Worm (Caenorhabditis elegans) whole organism, L4 larva: ENCODE data around the gene ins-20.
A peak's percentile ranks its signal among the peaks of the same experiment; 100 is the strongest.

ENCODE experiments used
- D1046.2 ChIP-seq: fragments of 200-800 bp; sonication (Bioruptor generic); IDR thresholded peaks from 2 replicates; pipeline ENCODE4 v1.3.6; 2022; ENCODE audit warnings: missing genetic modification characterization, missing compliant biosample characterization
- F37D6.2 ChIP-seq: sonication (generic microtip); optimal IDR thresholded peaks from 2 replicates; lab custom pipeline; 2016; ENCODE audit warnings: mild to moderate bottlenecking, missing genetic modification characterization, missing compliant biosample characterization
- R02D3.7 ChIP-seq: fragments of 150-350 bp; sonication (generic microtip); optimal IDR thresholded peaks from 3 replicates; lab custom pipeline; 2014; ENCODE audit warnings: missing biosample characterization, missing genetic modification characterization
- T20F7.1 ChIP-seq: fragments of 200-800 bp; sonication (Bioruptor generic); optimal IDR thresholded peaks from 2 replicates; lab custom pipeline; 2018; ENCODE audit warnings: mild to moderate bottlenecking, missing genetic modification characterization, missing compliant biosample characterization
- Y5F2A.4 ChIP-seq: fragments of 200-800 bp; sonication (Bioruptor generic); optimal IDR thresholded peaks from 2 replicates; lab custom pipeline; 2018; ENCODE audit warnings: mild to moderate bottlenecking, missing genetic modification characterization, missing compliant biosample characterization
- Y75B8A.6 ChIP-seq: fragments of 200-800 bp; sonication (Bioruptor generic); IDR thresholded peaks from 2 replicates; pipeline ENCODE4 v1.3.6; 2022; ENCODE audit warnings: missing genetic modification reagents, missing genetic modification characterization, missing compliant biosample characterization
- ZK546.5 ChIP-seq, 2 experiments: sonication (generic microtip); optimal IDR thresholded peaks; 2 replicates each; lab custom pipeline; 2017; ENCODE audit warnings: missing biosample characterization in 2 of 2, missing genetic modification characterization in 2 of 2
- aha-1 ChIP-seq: fragments of 150-350 bp; peaks from one replicate; lab custom pipeline; 2014; ENCODE audit warnings: missing biosample characterization, missing genetic modification characterization
- arid-1 ChIP-seq: fragments of 200-800 bp; sonication (Bioruptor generic); conservative IDR thresholded peaks from 2 replicates; pipeline ENCODE4 v1.3.6; 2022; ENCODE audit warnings: missing genetic modification reagents, missing genetic modification characterization, missing compliant biosample characterization
- ceh-20 ChIP-seq: fragments of 200-800 bp; sonication (Bioruptor generic); IDR thresholded peaks from 2 replicates; pipeline ENCODE4 v1.3.6; 2022; ENCODE audit warnings: missing genetic modification reagents, missing genetic modification characterization, missing compliant biosample characterization
- ceh-32 ChIP-seq: sonication (generic microtip); optimal IDR thresholded peaks from 2 replicates; lab custom pipeline; 2016; ENCODE audit warnings: mild to moderate bottlenecking, missing genetic modification characterization, missing compliant biosample characterization; ENCODE audit not compliant: poor library complexity
- daf-12 ChIP-seq: fragments of 150-350 bp; optimal IDR thresholded peaks from 2 replicates; lab custom pipeline; 2014; ENCODE audit warnings: missing biosample characterization, missing genetic modification reagents, missing genetic modification characterization
- daf-16 ChIP-seq, 3 experiments: sonication (generic microtip); optimal IDR thresholded peaks; 2 replicates each; lab custom pipeline; 2016 to 2017; ENCODE audit warnings: missing genetic modification characterization in 3 of 3, missing genetic modification reagents in 3 of 3, mild to moderate bottlenecking in 2 of 3, missing compliant biosample characterization in 2 of 3, missing biosample characterization in 1 of 3, moderate library complexity in 1 of 3
- dmd-6 ChIP-seq: fragments of 200-800 bp; sonication (Bioruptor generic); IDR thresholded peaks from 2 replicates; pipeline ENCODE4 v1.3.6; 2022; ENCODE audit warnings: missing genetic modification reagents, missing genetic modification characterization, missing compliant biosample characterization
- dmd-8 ChIP-seq: fragments of 200-800 bp; sonication (Bioruptor generic); IDR thresholded peaks from 2 replicates; pipeline ENCODE4 v1.3.6; 2022; ENCODE audit warnings: missing genetic modification characterization, missing compliant biosample characterization
- dve-1 ChIP-seq: sonication (generic microtip); optimal IDR thresholded peaks from 2 replicates; lab custom pipeline; 2017; ENCODE audit warnings: antibody characterized with exemption, mild to moderate bottlenecking, missing genetic modification characterization, missing compliant biosample characterization; ENCODE audit not compliant: insufficient read depth
- egl-43 ChIP-seq: fragments of 200-800 bp; sonication (Bioruptor generic); IDR thresholded peaks from 2 replicates; pipeline ENCODE4 v1.3.6; 2022; ENCODE audit warnings: missing genetic modification reagents, missing genetic modification characterization, missing compliant biosample characterization
- fos-1 ChIP-seq: fragments of 150-350 bp; optimal IDR thresholded peaks from 2 replicates; lab custom pipeline; 2014; ENCODE audit warnings: missing biosample characterization, missing genetic modification characterization
- hlh-30 ChIP-seq: sonication (generic microtip); optimal IDR thresholded peaks from 2 replicates; lab custom pipeline; 2017; ENCODE audit warnings: antibody characterized with exemption, mild to moderate bottlenecking, missing genetic modification characterization, missing compliant biosample characterization; ENCODE audit not compliant: insufficient read depth
- hmg-1.1 ChIP-seq: fragments of 200-800 bp; sonication (Bioruptor generic); IDR thresholded peaks from 2 replicates; pipeline ENCODE4 v1.3.6; 2022; ENCODE audit warnings: missing genetic modification reagents, missing genetic modification characterization, missing compliant biosample characterization
- lin-29 ChIP-seq: fragments of 200-800 bp; sonication (Bioruptor generic); IDR thresholded peaks from 2 replicates; pipeline ENCODE4 v1.3.6; 2022; ENCODE audit warnings: missing genetic modification reagents, missing genetic modification characterization, missing compliant biosample characterization
- lsy-2 ChIP-seq, 2 experiments: fragments of 150-350 bp in 1 of 2; sonication (generic microtip) in 1 of 2; optimal IDR thresholded peaks; 2 replicates each; lab custom pipeline; 2014 to 2017; ENCODE audit warnings: missing biosample characterization in 2 of 2, missing genetic modification characterization in 2 of 2
- mdl-1 ChIP-seq, 2 experiments: fragments of 150-350 bp in 1 of 2; sonication (generic microtip) in 1 of 2; optimal IDR thresholded peaks; 2 replicates each; lab custom pipeline; 2014 to 2017; ENCODE audit warnings: missing biosample characterization in 2 of 2, missing genetic modification characterization in 2 of 2
- mdt-29 ChIP-seq: fragments of 200-800 bp; sonication (Bioruptor generic); IDR thresholded peaks from 2 replicates; pipeline ENCODE4 v1.3.6; 2022; ENCODE audit warnings: missing genetic modification reagents, missing genetic modification characterization, missing compliant biosample characterization
- mep-1 ChIP-seq: fragments of 150-350 bp; sonication (generic microtip); optimal IDR thresholded peaks from 3 replicates; lab custom pipeline; 2014; ENCODE audit warnings: missing biosample characterization, missing genetic modification characterization
- mes-2 ChIP-seq: sonication (generic microtip); optimal IDR thresholded peaks from 2 replicates; lab custom pipeline; 2016; ENCODE audit warnings: missing genotype, mild to moderate bottlenecking, missing genetic modification characterization, missing compliant biosample characterization; ENCODE audit not compliant: poor library complexity, severe bottlenecking
- nhr-11 ChIP-seq: fragments of 150-350 bp; optimal IDR thresholded peaks from 2 replicates; lab custom pipeline; 2014; ENCODE audit warnings: missing biosample characterization, missing genetic modification characterization
- nhr-237 ChIP-seq: sonication (generic microtip); optimal IDR thresholded peaks from 2 replicates; lab custom pipeline; 2017; ENCODE audit warnings: missing biosample characterization, missing genetic modification characterization
- nhr-41 ChIP-seq: fragments of 200-800 bp; sonication (Bioruptor generic); IDR thresholded peaks from 2 replicates; pipeline ENCODE4 v1.3.6; 2022; ENCODE audit warnings: missing genetic modification reagents, missing genetic modification characterization, missing compliant biosample characterization
- pha-4 ChIP-seq, 2 experiments: fragments of 150-350 bp in 1 of 2; fragments of 200-800 bp in 1 of 2; sonication (Bioruptor generic) in 1 of 2; IDR thresholded peaks in 1 of 2; optimal IDR thresholded peaks in 1 of 2; 2 replicates each; pipeline versions ENCODE4 v1.3.6 to Lab custom; 2014 to 2022; ENCODE audit warnings: missing genetic modification characterization in 2 of 2, missing genetic modification reagents in 2 of 2, missing biosample characterization in 1 of 2, missing compliant biosample characterization in 1 of 2
- php-3 ChIP-seq: fragments of 200-800 bp; sonication (Bioruptor generic); IDR thresholded peaks from 2 replicates; pipeline ENCODE4 v1.3.6; 2022; ENCODE audit warnings: missing genetic modification reagents, missing genetic modification characterization, missing compliant biosample characterization
- pqm-1 ChIP-seq: sonication (generic microtip); optimal IDR thresholded peaks from 2 replicates; lab custom pipeline; 2017; ENCODE audit warnings: missing biosample characterization, missing genetic modification characterization
- rbr-2 ChIP-seq: sonication (generic microtip); optimal IDR thresholded peaks from 2 replicates; lab custom pipeline; 2016; ENCODE audit warnings: missing genotype, missing genetic modification characterization, missing compliant biosample characterization
- saeg-2 ChIP-seq: fragments of 200-800 bp; sonication (Bioruptor generic); IDR thresholded peaks from 2 replicates; pipeline ENCODE4 v1.3.6; 2022; ENCODE audit warnings: missing genetic modification reagents, missing genetic modification characterization, missing compliant biosample characterization
- sdz-12 ChIP-seq: fragments of 200-800 bp; sonication (Bioruptor generic); optimal IDR thresholded peaks from 2 replicates; lab custom pipeline; 2018; ENCODE audit warnings: mild to moderate bottlenecking, missing genetic modification characterization, missing compliant biosample characterization
- skn-1 ChIP-seq: fragments of 150-350 bp; optimal IDR thresholded peaks from 2 replicates; lab custom pipeline; 2014; ENCODE audit warnings: missing biosample characterization, missing genetic modification characterization
- spr-3 ChIP-seq: fragments of 200-800 bp; sonication (Bioruptor generic); optimal IDR thresholded peaks from 2 replicates; lab custom pipeline; 2018; ENCODE audit warnings: mild to moderate bottlenecking, missing genetic modification characterization, missing compliant biosample characterization
- tra-1 ChIP-seq: fragments of 200-800 bp; sonication (Bioruptor generic); IDR thresholded peaks from 2 replicates; pipeline ENCODE4 v1.3.6; 2022; ENCODE audit warnings: missing genetic modification reagents, missing genetic modification characterization, missing compliant biosample characterization
- unc-130 ChIP-seq: sonication (generic microtip); optimal IDR thresholded peaks from 2 replicates; lab custom pipeline; 2016; ENCODE audit warnings: missing genetic modification reagents, missing genetic modification characterization, missing compliant biosample characterization
- unc-39 ChIP-seq: sonication (generic microtip); optimal IDR thresholded peaks from 2 replicates; lab custom pipeline; 2017; ENCODE audit warnings: missing biosample characterization, missing genetic modification characterization
- unc-62 ChIP-seq, 3 experiments: fragments of 150-350 bp in 1 of 3; sonication (generic microtip); optimal IDR thresholded peaks in 2 of 3; peaks in 1 of 3; 1 replicate in 1 of 3; 2 replicates in 2 of 3; lab custom pipeline; 2014 to 2017; ENCODE audit warnings: missing biosample characterization in 3 of 3, missing genetic modification characterization in 3 of 3, missing genetic modification reagents in 3 of 3, missing genotype in 1 of 3
- zfp-3 ChIP-seq: fragments of 200-800 bp; sonication (Bioruptor generic); conservative IDR thresholded peaks from 2 replicates; pipeline ENCODE4 v1.3.6; 2022; ENCODE audit warnings: missing genetic modification reagents, missing genetic modification characterization, missing compliant biosample characterization
- zip-2 ChIP-seq: fragments of 150-350 bp; optimal IDR thresholded peaks from 2 replicates; lab custom pipeline; 2014; ENCODE audit warnings: missing biosample characterization, missing genetic modification characterization
- ztf-7 ChIP-seq: fragments of 150-350 bp; optimal IDR thresholded peaks from 2 replicates; lab custom pipeline; 2014; ENCODE audit warnings: missing biosample characterization, missing genetic modification characterization

ins-20 gene

DNA sequence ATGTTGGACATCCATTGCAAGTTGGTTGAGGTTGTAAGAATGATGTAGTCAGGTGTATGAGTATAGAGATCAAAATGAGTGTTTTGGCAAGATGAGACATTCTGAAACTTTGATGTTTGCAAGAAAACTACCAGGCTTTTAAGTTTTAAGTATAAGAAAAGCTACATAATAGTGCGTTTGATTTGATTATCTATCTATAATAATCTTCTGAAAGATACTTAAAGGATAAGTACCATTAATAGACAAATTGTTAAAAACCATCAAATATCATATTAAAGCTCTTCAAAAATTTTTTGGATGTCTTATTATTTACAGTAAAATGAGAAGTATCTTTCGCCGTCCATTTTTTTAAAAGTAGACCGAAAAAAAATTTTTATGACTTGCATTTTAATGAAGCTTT is 32.5 kb downstream of the ins-20 start, which contains the start of gene R12C12.10:
Gene R12C12.10, minus strand, starts transcription at position 101 of the 400 bp plus-strand sequence.
- TF ChIP-seq unc-39 (tag; lab: Kevin White, UChicago) (no peak), mdt-29 (GFP tag; lab: Robert Waterston, UW) (no peak), D1046.2 (GFP tag; lab: Robert Waterston, UW) (no peak), pqm-1 (tag; lab: Kevin White, UChicago) (no peak), unc-62 (GFP tag; optimal IDR thresholded peaks at IDR 0.05 in 1 of 2; lab: Kevin White, UChicago) (no peak), unc-62 (tag; optimal IDR thresholded peaks at IDR 0.05; lab: Kevin White, UChicago) (no peak), lin-29 (GFP tag; lab: Robert Waterston, UW) (no peak), daf-16 (GFP tag; optimal IDR thresholded peaks at IDR 0.05; lab: Kevin White, UChicago) (no peak), daf-16 (tag; optimal IDR thresholded peaks at IDR 0.05; lab: Kevin White, UChicago) (no peak), dve-1 (tag; lab: Kevin White, UChicago) (no peak), egl-43 (no peak), ceh-20 (GFP tag; lab: Robert Waterston, UW) (no peak), skn-1 (tag; lab: Kevin White, UChicago) (no peak), nhr-11 (tag; lab: Kevin White, UChicago) (no peak), fos-1 (no peak), daf-12 (no peak)

DNA sequence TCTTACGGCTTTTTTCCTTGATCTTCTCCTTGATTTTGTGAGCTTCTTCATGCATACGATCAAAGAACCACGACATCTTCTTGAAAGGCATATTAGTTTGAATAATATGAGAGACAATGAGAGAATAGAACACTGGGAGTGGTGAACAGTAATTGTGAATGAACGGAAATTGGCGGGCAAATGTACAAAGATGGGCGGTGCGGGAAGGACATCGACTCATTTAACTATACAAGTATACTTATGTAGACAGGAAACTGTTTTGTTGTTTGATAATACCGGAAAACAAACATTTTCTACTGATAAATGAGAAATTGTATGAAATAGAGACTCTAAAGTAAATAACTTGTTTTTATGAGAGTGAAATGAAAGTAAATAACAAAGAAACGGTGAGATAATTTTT is 34.4 kb downstream of the ins-20 start, which contains the start of gene R12C12.5:
Gene R12C12.5, minus strand, starts transcription at position 101 of the 400 bp plus-strand sequence.
- TF ChIP-seq Y5F2A.4 (GFP tag; lab: Kevin White, UChicago) (no peak), ZK546.5 (tag; optimal IDR thresholded peaks at IDR 0.05; lab: Kevin White, UChicago) (no peak), php-3 (GFP tag; lab: Robert Waterston, UW) (no peak), egl-43 (no peak)

DNA sequence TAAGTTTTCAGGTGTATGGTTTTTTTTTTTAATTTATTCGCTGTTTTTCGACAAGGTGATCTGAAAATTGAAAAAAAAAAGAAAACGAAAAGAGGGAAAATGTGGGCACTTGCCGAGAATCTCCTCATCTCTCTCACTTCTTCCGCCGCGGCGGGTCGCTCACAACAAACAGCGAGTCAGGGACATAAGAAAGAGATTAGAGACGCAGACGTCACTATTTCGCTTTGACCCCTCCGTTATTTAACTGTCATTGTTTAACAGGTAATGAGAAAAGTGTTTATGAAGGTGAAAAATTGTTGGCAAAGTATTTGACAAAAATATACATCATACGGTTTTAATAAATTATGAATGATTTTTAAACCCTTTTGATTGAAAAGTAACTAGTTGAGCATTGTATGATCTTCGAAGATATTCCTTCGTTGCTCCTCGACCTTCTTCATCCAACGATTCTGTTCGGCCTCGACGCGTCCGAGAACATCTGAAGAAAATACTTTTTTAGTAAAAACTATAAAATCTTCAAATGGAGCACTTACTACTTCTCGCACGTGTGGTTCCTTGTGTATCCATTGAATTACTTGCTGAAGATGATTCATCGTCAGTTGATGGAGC is 35.5 kb downstream of the ins-20 start:
- TF ChIP-seq pha-4 (GFP tag; IDR thresholded peaks at IDR 0.05; lab: Robert Waterston, UW) = no peak
- no peak for TF ChIP-seq pha-4 (tag; optimal IDR thresholded peaks at IDR 0.05; lab: Kevin White, UChicago)
- no peak for TF ChIP-seq lin-29 (GFP tag; lab: Robert Waterston, UW)
- peak in 1 of 2 experiments; percentile 62 for TF ChIP-seq unc-62 (GFP tag; optimal IDR thresholded peaks at IDR 0.05 in 1 of 2; lab: Kevin White, UChicago)
- TF ChIP-seq unc-62 (tag; optimal IDR thresholded peaks at IDR 0.05; lab: Kevin White, UChicago) = no peak
- no peak for TF ChIP-seq egl-43
- no peak for TF ChIP-seq Y75B8A.6 (GFP tag; lab: Robert Waterston, UW)
- peak in 1 of 2 experiments; percentile 31 for TF ChIP-seq lsy-2 (tag; optimal IDR thresholded peaks at IDR 0.05; lab: Kevin White, UChicago)
- peak; percentile 56 for TF ChIP-seq mes-2 (tag; lab: Kevin White, UChicago)
- TF ChIP-seq tra-1 (GFP tag; lab: Robert Waterston, UW) = no peak
- TF ChIP-seq spr-3 (GFP tag; lab: Kevin White, UChicago) = no peak
- no peak for TF ChIP-seq T20F7.1 (GFP tag; lab: Kevin White, UChicago)
- TF ChIP-seq aha-1 (tag; lab: Kevin White, UChicago) = peak; percentile 54
- no peak for TF ChIP-seq saeg-2 (GFP tag; lab: Robert Waterston, UW)
- TF ChIP-seq rbr-2 = no peak
- no peak for TF ChIP-seq mep-1 (tag; lab: Kevin White, UChicago)
- no peak for TF ChIP-seq zip-2
- no peak for TF ChIP-seq daf-12
- TF ChIP-seq dmd-6 = no peak
- TF ChIP-seq Y5F2A.4 (GFP tag; lab: Kevin White, UChicago) = no peak
- peak; percentile 13 for TF ChIP-seq hlh-30 (tag; lab: Kevin White, UChicago)
- no peak for TF ChIP-seq ztf-7
- TF ChIP-seq sdz-12 = no peak
- no peak for TF ChIP-seq arid-1 (GFP tag; lab: Robert Waterston, UW)
- TF ChIP-seq hmg-1.1 (GFP tag; lab: Robert Waterston, UW) = peak; percentile 46; the same call in 1 of the 2 replicates
- no peak for TF ChIP-seq ceh-32 (tag; lab: Kevin White, UChicago)
- TF ChIP-seq nhr-11 (tag; lab: Kevin White, UChicago) = no peak
- no peak for TF ChIP-seq mdl-1 (tag; optimal IDR thresholded peaks at IDR 0.05; lab: Kevin White, UChicago)
- no peak for TF ChIP-seq nhr-237
- no peak for TF ChIP-seq dmd-8 (GFP tag; lab: Robert Waterston, UW)
- TF ChIP-seq R02D3.7 (tag; lab: Kevin White, UChicago) = no peak
- TF ChIP-seq zfp-3 = no peak
- no peak for TF ChIP-seq F37D6.2 (tag; lab: Kevin White, UChicago)
- no peak for TF ChIP-seq unc-130
- TF ChIP-seq nhr-41 (GFP tag; lab: Robert Waterston, UW) = no peak
